Fruit fly (Drosophila melanogaster): ENCODE measurements around the gene bc10.

dm6 chr3L:5551087-5551486 is 13.9 kb upstream of the bc10 start, which contains the start of gene frm:
- TF ChIP-seq pan (optimal IDR thresholded peaks at IDR 0.05) (no peak), Abd-B (GFP tag; optimal IDR thresholded peaks at IDR 0.05) (no peak), N (GFP tag; optimal IDR thresholded peaks at IDR 0.05) (no peak), dmrt93B (GFP tag; optimal IDR thresholded peaks at IDR 0.05) (no peak), fru (GFP tag; optimal IDR thresholded peaks at IDR 0.05) (no peak), usp (GFP tag; optimal IDR thresholded peaks at IDR 0.05) (no peak), OdsH (GFP tag; optimal IDR thresholded peaks at IDR 0.05) (no peak), foxo (GFP tag; optimal IDR thresholded peaks at IDR 0.05) (no peak), GATAd (GFP tag; optimal IDR thresholded peaks at IDR 0.05) (no peak), h (GFP tag; optimal IDR thresholded peaks at IDR 0.05) (no peak), lola (GFP tag; optimal IDR thresholded peaks at IDR 0.05) (no peak), dl (GFP tag; optimal IDR thresholded peaks at IDR 0.05; ENCODE audit: insufficient read depth in 1 of 2, partially characterized antibody in 2 of 2) (no peak)

Data from whole organism, wandering third instar larva.